Fruit fly (Drosophila melanogaster) whole organism, embryonic: ENCODE measurements around the gene Dsp1.

Source experiments
- Abd-B ChIP-seq: fragments of 200-800 bp; sonication (Bioruptor generic); optimal IDR thresholded peaks from 2 replicates; lab custom pipeline; 2018; ENCODE audit warnings: missing biosample characterization, mild to moderate bottlenecking, missing genetic modification characterization, moderate library complexity
- BEAF-32 ChIP-seq: fragments of 200-800 bp; sonication (Bioruptor generic); optimal IDR thresholded peaks from 3 replicates; lab custom pipeline; 2017; ENCODE audit warnings: missing biosample characterization, missing genetic modification characterization, mild to moderate bottlenecking, moderate library complexity, missing genetic modification reagents
- Bgb ChIP-seq: fragments of 200-800 bp; sonication (Bioruptor generic); IDR thresholded peaks from 2 replicates; pipeline ENCODE4 v1.3.6; 2022; ENCODE audit warnings: missing biosample characterization, missing genetic modification characterization; ENCODE audit not compliant: partially characterized antibody
- CG11093 ChIP-seq: fragments of 200-800 bp; sonication (Bioruptor generic); IDR thresholded peaks from 3 replicates; pipeline ENCODE4 v1.3.6; 2022; ENCODE audit warnings: missing biosample characterization, missing genetic modification characterization
- CG11560 ChIP-seq: fragments of 200-800 bp; sonication (Bioruptor generic); IDR thresholded peaks from 3 replicates; pipeline ENCODE4 v1.3.6; 2022; ENCODE audit warnings: missing biosample characterization, missing genetic modification characterization
- CG14014 ChIP-seq: fragments of 200-800 bp; sonication (Bioruptor generic); IDR thresholded peaks from 2 replicates; pipeline ENCODE4 v1.3.6; 2022; ENCODE audit warnings: missing biosample characterization, missing genetic modification characterization
- CG14667 ChIP-seq: fragments of 200-800 bp; sonication (Bioruptor generic); IDR thresholded peaks from 2 replicates; pipeline ENCODE4 v1.3.6; 2022; ENCODE audit warnings: missing biosample characterization, missing genetic modification characterization
- CG14710 ChIP-seq: fragments of 200-800 bp; sonication (Bioruptor generic); optimal IDR thresholded peaks from 3 replicates; lab custom pipeline; 2019; ENCODE audit warnings: missing biosample characterization, mild to moderate bottlenecking, missing genetic modification characterization, moderate library complexity
- CG17359 ChIP-seq: fragments of 200-800 bp; sonication (Bioruptor generic); optimal IDR thresholded peaks from 3 replicates; lab custom pipeline; 2018; ENCODE audit warnings: missing biosample characterization, mild to moderate bottlenecking, missing genetic modification characterization, moderate library complexity
- CG2712 ChIP-seq: fragments of 200-800 bp; optimal IDR thresholded peaks from 3 replicates; lab custom pipeline; 2019; ENCODE audit warnings: missing biosample characterization, mild to moderate bottlenecking, missing genetic modification characterization, moderate library complexity
- CG31365 ChIP-seq: fragments of 200-800 bp; sonication (Bioruptor generic); optimal IDR thresholded peaks from 2 replicates; lab custom pipeline; 2018; ENCODE audit warnings: missing biosample characterization, mild to moderate bottlenecking, missing genetic modification characterization
- CG32772 ChIP-seq: fragments of 200-800 bp; sonication (Bioruptor generic); IDR thresholded peaks from 2 replicates; pipeline ENCODE4 v1.3.6; 2022; ENCODE audit warnings: missing biosample characterization, missing genetic modification characterization
- CG34422 ChIP-seq: fragments of 200-800 bp; sonication (Bioruptor generic); IDR thresholded peaks from 3 replicates; pipeline ENCODE4 v1.3.6; 2022; ENCODE audit warnings: missing biosample characterization, missing genetic modification characterization
- CG42726 ChIP-seq: fragments of 200-800 bp; sonication (Bioruptor generic); IDR thresholded peaks from 2 replicates; pipeline ENCODE4 v1.3.6; 2022; ENCODE audit warnings: missing biosample characterization, missing genetic modification characterization; ENCODE audit not compliant: partially characterized antibody
- CG7987 ChIP-seq: fragments of 200-800 bp; sonication (Bioruptor generic); optimal IDR thresholded peaks from 2 replicates; lab custom pipeline; 2018; ENCODE audit warnings: missing biosample characterization, mild to moderate bottlenecking, missing genetic modification characterization, moderate library complexity
- CG8290 ChIP-seq, 3 experiments: fragments of 200-800 bp; sonication (Bioruptor generic); optimal IDR thresholded peaks; 2 replicates each; lab custom pipeline; 2016 to 2019; ENCODE audit warnings: missing biosample characterization in 3 of 3, missing genetic modification characterization in 3 of 3, mild to moderate bottlenecking in 2 of 3, moderate library complexity in 1 of 3
- Dll ChIP-seq: fragments of 200-800 bp; sonication (Bioruptor generic); IDR thresholded peaks from 4 replicates; pipeline ENCODE4 v1.3.6; 2022; ENCODE audit warnings: missing biosample characterization, missing genetic modification characterization; ENCODE audit not compliant: partially characterized antibody
- ERR ChIP-seq: fragments of 200-800 bp; sonication (Bioruptor generic); optimal IDR thresholded peaks from 2 replicates; lab custom pipeline; 2016; ENCODE audit warnings: missing biosample characterization, missing genetic modification characterization
- HHEX ChIP-seq: fragments of 200-800 bp; sonication (Bioruptor generic); optimal IDR thresholded peaks from 3 replicates; lab custom pipeline; 2017; ENCODE audit warnings: missing biosample characterization, mild to moderate bottlenecking, missing genetic modification characterization, missing genetic modification reagents
- HLHmδ ChIP-seq: fragments of 200-800 bp; sonication (Bioruptor generic); optimal IDR thresholded peaks from 2 replicates; lab custom pipeline; 2018; ENCODE audit warnings: missing biosample characterization, mild to moderate bottlenecking, missing genetic modification characterization, moderate library complexity
- Meics ChIP-seq: fragments of 200-800 bp; sonication (Bioruptor generic); optimal IDR thresholded peaks from 2 replicates; lab custom pipeline; 2017; ENCODE audit warnings: missing biosample characterization, mild to moderate bottlenecking, missing genetic modification characterization
- NC2β ChIP-seq: fragments of 200-800 bp; sonication (Bioruptor generic); optimal IDR thresholded peaks from 2 replicates; lab custom pipeline; 2016; ENCODE audit warnings: missing biosample characterization, missing genetic modification characterization
- Nf-YC ChIP-seq: fragments of 200-800 bp; optimal IDR thresholded peaks from 3 replicates; lab custom pipeline; 2019; ENCODE audit warnings: missing biosample characterization, mild to moderate bottlenecking, missing genetic modification characterization, moderate library complexity
- Oaz ChIP-seq: fragments of 200-800 bp; sonication (Bioruptor generic); IDR thresholded peaks from 2 replicates; pipeline ENCODE4 v1.3.6; 2022; ENCODE audit warnings: missing biosample characterization, missing genetic modification characterization
- Optix ChIP-seq: fragments of 200-800 bp; sonication (Bioruptor generic); IDR thresholded peaks from 3 replicates; pipeline ENCODE4 v1.3.6; 2022; ENCODE audit warnings: missing biosample characterization, missing genetic modification characterization
- Taf1 ChIP-seq: fragments of 200-800 bp; sonication (Bioruptor generic); IDR thresholded peaks from 2 replicates; pipeline ENCODE4 v1.3.6; 2022; ENCODE audit warnings: missing biosample characterization, missing genetic modification characterization
- al ChIP-seq: fragments of 200-800 bp; sonication (Bioruptor generic); IDR thresholded peaks from 2 replicates; pipeline ENCODE4 v1.3.6; 2022; ENCODE audit warnings: missing biosample characterization, missing genetic modification characterization
- bigmax ChIP-seq: fragments of 200-800 bp; sonication (Bioruptor generic); optimal IDR thresholded peaks from 2 replicates; lab custom pipeline; 2018; ENCODE audit warnings: missing biosample characterization, mild to moderate bottlenecking, missing genetic modification characterization
- dysf ChIP-seq: fragments of 200-800 bp; sonication (Bioruptor generic); IDR thresholded peaks from 3 replicates; pipeline ENCODE4 v1.3.6; 2022; ENCODE audit warnings: missing biosample characterization, missing genetic modification characterization
- esg ChIP-seq: fragments of 200-800 bp; sonication (Bioruptor generic); conservative IDR thresholded peaks from 2 replicates; pipeline ENCODE4 v1.3.6; 2022; ENCODE audit warnings: missing biosample characterization, missing genetic modification characterization
- exex ChIP-seq: fragments of 200-800 bp; sonication (Bioruptor generic); optimal IDR thresholded peaks from 4 replicates; lab custom pipeline; 2018; ENCODE audit warnings: missing biosample characterization, mild to moderate bottlenecking, missing genetic modification characterization, moderate library complexity
- fd3F ChIP-seq: fragments of 200-800 bp; sonication (Bioruptor generic); optimal IDR thresholded peaks from 2 replicates; lab custom pipeline; 2018; ENCODE audit warnings: missing biosample characterization, mild to moderate bottlenecking, missing genetic modification characterization, moderate library complexity
- fd96Cb ChIP-seq: fragments of 200-800 bp; sonication (Bioruptor generic); optimal IDR thresholded peaks from 2 replicates; lab custom pipeline; 2018; ENCODE audit warnings: missing biosample characterization, mild to moderate bottlenecking, missing genetic modification characterization, moderate library complexity
- ftz-f1 ChIP-seq: fragments of 200-800 bp; sonication (Bioruptor generic); optimal IDR thresholded peaks from 2 replicates; lab custom pipeline; 2016; ENCODE audit warnings: missing biosample characterization, missing genetic modification characterization
- hbn ChIP-seq: fragments of 200-800 bp; sonication (Bioruptor generic); IDR thresholded peaks from 2 replicates; pipeline ENCODE4 v1.3.6; 2022; ENCODE audit warnings: missing biosample characterization, missing genetic modification characterization; ENCODE audit not compliant: partially characterized antibody
- hkb ChIP-seq, 2 experiments: fragments of 200-800 bp in 1 of 2; fragments of >200 bp in 1 of 2; sonication (Bioruptor generic) in 1 of 2; IDR thresholded peaks in 1 of 2; optimal IDR thresholded peaks in 1 of 2; 2 replicates each; pipeline versions ENCODE4 v1.3.6 to Lab custom; 2017 to 2022; ENCODE audit warnings: missing biosample characterization in 1 of 2, missing genetic modification characterization in 1 of 2
- jigr1 ChIP-seq: fragments of 200-800 bp; sonication (Bioruptor generic); IDR thresholded peaks from 3 replicates; pipeline ENCODE4 v1.3.6; 2022; ENCODE audit warnings: missing biosample characterization, missing genetic modification characterization
- lov ChIP-seq, 2 experiments: fragments of 200-800 bp in 1 of 2; fragments of >200 bp in 1 of 2; sonication (Bioruptor generic) in 1 of 2; IDR thresholded peaks in 1 of 2; optimal IDR thresholded peaks in 1 of 2; 2 replicates in 1 of 2; 3 replicates in 1 of 2; pipeline versions ENCODE4 v1.3.6 to Lab custom; 2017 to 2022; ENCODE audit warnings: missing biosample characterization in 1 of 2, missing genetic modification characterization in 1 of 2
- mirr ChIP-seq: fragments of 200-800 bp; sonication (Bioruptor generic); optimal IDR thresholded peaks from 3 replicates; lab custom pipeline; 2018; ENCODE audit warnings: missing biosample characterization, mild to moderate bottlenecking, missing genetic modification characterization
- oc ChIP-seq: fragments of 200-800 bp; sonication (Bioruptor generic); optimal IDR thresholded peaks from 2 replicates; lab custom pipeline; 2018; ENCODE audit warnings: missing biosample characterization, mild to moderate bottlenecking, missing genetic modification characterization, moderate library complexity
- pzg ChIP-seq: fragments of 200-800 bp; sonication (Bioruptor generic); optimal IDR thresholded peaks from 3 replicates; lab custom pipeline; 2018; ENCODE audit warnings: missing biosample characterization, mild to moderate bottlenecking, missing genetic modification characterization, moderate library complexity
- sisA ChIP-seq: fragments of 200-800 bp; sonication (Bioruptor generic); IDR thresholded peaks from 2 replicates; pipeline ENCODE4 v1.3.6; 2022; ENCODE audit warnings: missing biosample characterization, missing genetic modification characterization
- sna ChIP-seq: fragments of 200-800 bp; sonication (Bioruptor generic); IDR thresholded peaks from 2 replicates; pipeline ENCODE4 v1.3.6; 2022; ENCODE audit warnings: missing biosample characterization, missing genetic modification characterization; ENCODE audit not compliant: partially characterized antibody
- so ChIP-seq: fragments of 200-800 bp; sonication (Bioruptor generic); IDR thresholded peaks from 3 replicates; pipeline ENCODE4 v1.3.6; 2022; ENCODE audit warnings: missing biosample characterization, missing genetic modification characterization
- tll ChIP-seq, 2 experiments: fragments of 200-800 bp in 1 of 2; fragments of >200 bp in 1 of 2; sonication (Bioruptor generic) in 1 of 2; optimal IDR thresholded peaks; 2 replicates each; lab custom pipeline; 2017 to 2019; ENCODE audit warnings: missing biosample characterization in 2 of 2, missing genetic modification characterization in 2 of 2, mild to moderate bottlenecking in 1 of 2, moderate library complexity in 1 of 2

Dsp1 gene

dm6 chrX:16320197-16320921, 13.1 kb upstream of the Dsp1 start, which contains the start of gene Cyp1 (continued):
- TF ChIP-seq Optix (GFP tag; lab: Robert Waterston, UW) (peak; percentile 25; the same call in 1 of the 3 replicates), tll (GFP tag; optimal IDR thresholded peaks at IDR 0.05; lab: Kevin White, UChicago) (no peak), exex (tag; lab: Kevin White, UChicago) (no peak), CG11093 (GFP tag; lab: Robert Waterston, UW) (0 out of 3 replicates have a peak, but pooled peaks have one; percentile 44), CG14710 (tag; lab: Kevin White, UChicago) (peak; percentile 32), CG7987 (GFP tag; lab: Kevin White, UChicago) (peak; percentile 20), CG2712 (peak; percentile 51), ftz-f1 (GFP tag; lab: Kevin White, UChicago) (peak; percentile 1), NC2β (peak; percentile 10), fd3F (GFP tag; lab: Kevin White, UChicago) (peak; percentile 9), fd96Cb (tag; lab: Kevin White, UChicago) (peak; percentile 35), CG8290 (GFP tag; optimal IDR thresholded peaks at IDR 0.05; lab: Kevin White, UChicago) (peak; percentile 24), CG8290 (tag; optimal IDR thresholded peaks at IDR 0.05; lab: Kevin White, UChicago) (peak; percentile 0 to 80), hkb (optimal IDR thresholded peaks at IDR 0.05; lab: Kevin White, UChicago) (no peak), hkb (GFP tag; IDR thresholded peaks at IDR 0.05; lab: Robert Waterston, UW) (peak; percentile 58; the same call in 1 of the 2 replicates), jigr1 (0 out of 3 replicates have a peak, but pooled peaks have one; percentile 40), ERR (GFP tag; lab: Kevin White, UChicago) (no peak), CG32772 (GFP tag; lab: Robert Waterston, UW) (peak; percentile 32; the same call in 1 of the 2 replicates), al (GFP tag; lab: Robert Waterston, UW) (0 out of 2 replicates have a peak, but pooled peaks have one; percentile 26), CG42726 (GFP tag; lab: Robert Waterston, UW) (peak; percentile 92), CG31365 (tag; lab: Kevin White, UChicago) (no peak), Meics (GFP tag; lab: Kevin White, UChicago) (peak; percentile 22), lov (optimal IDR thresholded peaks at IDR 0.05; lab: Kevin White, UChicago) (no peak), lov (GFP tag; IDR thresholded peaks at IDR 0.05; lab: Robert Waterston, UW) (peak; percentile 58; the same call in 1 of the 3 replicates), HLHmδ (GFP tag; lab: Kevin White, UChicago) (peak; percentile 31), BEAF-32 (GFP tag; lab: Kevin White, UChicago) (peak; percentile 80), oc (tag; lab: Kevin White, UChicago) (no peak), Oaz (GFP tag; lab: Robert Waterston, UW) (0 out of 2 replicates have a peak, but pooled peaks have one; percentile 11), HHEX (no peak), so (GFP tag; lab: Robert Waterston, UW) (0 out of 3 replicates have a peak, but pooled peaks have one; percentile 30), sisA (GFP tag; lab: Robert Waterston, UW) (peak; percentile 36), CG34422 (peak; percentile 58; the same call in 1 of the 3 replicates), CG14667 (peak; percentile 70), Bgb (GFP tag; lab: Robert Waterston, UW) (peak; percentile 89), hbn (GFP tag; lab: Robert Waterston, UW) (peak; percentile 66), Dll (GFP tag; lab: Robert Waterston, UW) (peak; percentile 65; the same call in 3 of the 4 replicates), Taf1 (GFP tag; lab: Robert Waterston, UW) (peak; percentile 6; the same call in 1 of the 2 replicates), CG14014 (0 out of 2 replicates have a peak, but pooled peaks have one; percentile 22), dysf (GFP tag; lab: Robert Waterston, UW) (peak; percentile 47; the same call in 2 of the 3 replicates), esg (GFP tag; lab: Robert Waterston, UW) (no peak; the same call in 1 of the 2 replicates), CG17359 (tag; lab: Kevin White, UChicago) (peak; percentile 15), bigmax (GFP tag; lab: Kevin White, UChicago) (peak; percentile 80), sna (GFP tag; lab: Robert Waterston, UW) (peak; percentile 49; the same call in 1 of the 2 replicates), Nf-YC (tag; lab: Kevin White, UChicago) (no peak), Abd-B (GFP tag; lab: Kevin White, UChicago) (no peak), pzg (GFP tag; lab: Kevin White, UChicago) (peak; percentile 80), mirr (GFP tag; lab: Kevin White, UChicago) (peak; percentile 25), CG11560 (tag; lab: Robert Waterston, UW) (no peak)
